Worm (Caenorhabditis elegans) whole organism, young adult: Measurements from ENCODE around the gene fmo-2.

Experiments
- F37B4.10 ChIP-seq: fragments of 200-800 bp; sonication (Bioruptor generic); IDR thresholded peaks from 2 replicates; pipeline ENCODE4 v1.3.6; 2022; ENCODE audit warnings: missing genetic modification characterization, missing compliant biosample characterization
- F49E8.2 ChIP-seq: sonication (generic microtip); optimal IDR thresholded peaks from 3 replicates; lab custom pipeline; 2017; ENCODE audit warnings: missing genetic modification characterization, mild to moderate bottlenecking, missing compliant biosample characterization, antibody characterized with exemption, moderate library complexity; ENCODE audit not compliant: insufficient read depth
- T26A5.8 ChIP-seq: sonication (generic microtip); optimal IDR thresholded peaks from 2 replicates; lab custom pipeline; 2016; ENCODE audit warnings: missing genetic modification characterization, missing compliant biosample characterization
- Y79H2A.3 ChIP-seq: fragments of 200-800 bp; sonication (Bioruptor generic); conservative IDR thresholded peaks from 2 replicates; pipeline ENCODE4 v1.3.6; 2022; ENCODE audit warnings: missing genetic modification reagents, missing genetic modification characterization, missing compliant biosample characterization
- Y95B8A.8 ChIP-seq: fragments of 200-800 bp; sonication (Bioruptor generic); IDR thresholded peaks from 2 replicates; pipeline ENCODE4 v1.3.6; 2022; ENCODE audit warnings: missing genetic modification reagents, missing genetic modification characterization, missing compliant biosample characterization
- ZK185.1 ChIP-seq: sonication (generic microtip); optimal IDR thresholded peaks from 2 replicates; lab custom pipeline; 2016; ENCODE audit warnings: mild to moderate bottlenecking, missing genetic modification characterization, missing compliant biosample characterization; ENCODE audit not compliant: poor library complexity, severe bottlenecking
- ama-1 ChIP-seq, 3 experiments: fragments of 150-350 bp in 1 of 3; sonication (generic microtip) in 2 of 3; optimal IDR thresholded peaks; 2 replicates each; lab custom pipeline; 2014 to 2018; ENCODE audit warnings: missing biosample characterization in 2 of 3, missing genetic modification characterization in 2 of 3, missing genetic modification reagents in 2 of 3
- aptf-2 ChIP-seq: fragments of 200-800 bp; sonication (Bioruptor generic); conservative IDR thresholded peaks from 2 replicates; pipeline ENCODE4 v1.3.6; 2022; ENCODE audit warnings: missing genetic modification reagents, missing genetic modification characterization, missing compliant biosample characterization
- bed-2 ChIP-seq: fragments of 200-800 bp; sonication (Bioruptor generic); IDR thresholded peaks from 2 replicates; pipeline ENCODE4 v1.3.6; 2022; ENCODE audit warnings: missing genetic modification reagents, missing genetic modification characterization, missing compliant biosample characterization
- ceh-100 ChIP-seq: fragments of 200-800 bp; sonication (Bioruptor generic); IDR thresholded peaks from 2 replicates; pipeline ENCODE4 v1.3.6; 2022; ENCODE audit warnings: missing genetic modification reagents, missing genetic modification characterization, missing compliant biosample characterization
- ceh-58 ChIP-seq: fragments of 200-800 bp; sonication (Bioruptor generic); IDR thresholded peaks from 2 replicates; pipeline ENCODE4 v1.3.6; 2022; ENCODE audit warnings: missing genetic modification characterization, missing compliant biosample characterization
- ceh-79 ChIP-seq: sonication (generic microtip); optimal IDR thresholded peaks from 2 replicates; lab custom pipeline; 2017; ENCODE audit warnings: mild to moderate bottlenecking, missing genetic modification characterization, missing compliant biosample characterization
- dox-1 ChIP-seq: fragments of 200-800 bp; sonication (Bioruptor generic); IDR thresholded peaks from 2 replicates; pipeline ENCODE4 v1.3.6; 2022; ENCODE audit warnings: missing genetic modification reagents, missing genetic modification characterization, missing compliant biosample characterization
- hlh-12 ChIP-seq: sonication (generic microtip); optimal IDR thresholded peaks from 2 replicates; lab custom pipeline; 2016; ENCODE audit warnings: missing genetic modification characterization, missing compliant biosample characterization
- hmg-20 ChIP-seq: fragments of 200-800 bp; sonication (Bioruptor generic); IDR thresholded peaks from 2 replicates; pipeline ENCODE4 v1.3.6; 2022; ENCODE audit warnings: missing genetic modification reagents, missing genetic modification characterization, missing compliant biosample characterization
- lin-35 ChIP-seq, 3 experiments: fragments of 150-350 bp in 2 of 3; sonication (generic microtip) in 1 of 3; optimal IDR thresholded peaks; 2 replicates each; lab custom pipeline; 2014 to 2018; ENCODE audit warnings: missing biosample characterization in 3 of 3, missing genetic modification characterization in 3 of 3, missing genetic modification reagents in 3 of 3
- lin-40 ChIP-seq: sonication (generic microtip); optimal IDR thresholded peaks from 2 replicates; lab custom pipeline; 2016; ENCODE audit warnings: missing genetic modification characterization, mild to moderate bottlenecking, missing compliant biosample characterization, missing genotype, missing genetic modification reagents
- lir-1 ChIP-seq: fragments of 200-800 bp; sonication (Bioruptor generic); conservative IDR thresholded peaks from 2 replicates; pipeline ENCODE4 v1.3.6; 2022; ENCODE audit warnings: missing genetic modification reagents, missing genetic modification characterization, missing compliant biosample characterization
- madf-10 ChIP-seq: sonication (generic microtip); optimal IDR thresholded peaks from 2 replicates; lab custom pipeline; 2016; ENCODE audit warnings: mild to moderate bottlenecking, missing genetic modification characterization, missing compliant biosample characterization
- madf-3 ChIP-seq: fragments of 200-800 bp; sonication (Bioruptor generic); IDR thresholded peaks from 2 replicates; pipeline ENCODE4 v1.3.6; 2022; ENCODE audit warnings: missing genetic modification reagents, missing genetic modification characterization, missing compliant biosample characterization
- madf-8 ChIP-seq: fragments of 200-800 bp; sonication (Bioruptor generic); conservative IDR thresholded peaks from 2 replicates; pipeline ENCODE4 v1.3.6; 2022; ENCODE audit warnings: missing genetic modification reagents, missing genetic modification characterization, missing compliant biosample characterization
- nhr-120 ChIP-seq: fragments of 200-800 bp; sonication (Bioruptor generic); IDR thresholded peaks from 2 replicates; pipeline ENCODE4 v1.3.6; 2022; ENCODE audit warnings: missing genetic modification characterization, missing compliant biosample characterization
- pbrm-1 ChIP-seq: fragments of 200-800 bp; sonication (Bioruptor generic); IDR thresholded peaks from 2 replicates; pipeline ENCODE4 v1.3.6; 2022; ENCODE audit warnings: missing genetic modification reagents, missing genetic modification characterization, missing compliant biosample characterization
- rec-8 ChIP-seq, 2 experiments: sonication (generic microtip); optimal IDR thresholded peaks; 2 replicates each; lab custom pipeline; 2016; ENCODE audit warnings: mild to moderate bottlenecking in 2 of 2, missing genetic modification characterization in 2 of 2, missing genetic modification reagents in 2 of 2, missing genotype in 2 of 2, missing biosample characterization in 1 of 2, missing compliant biosample characterization in 1 of 2, moderate library complexity in 1 of 2
- sdz-38 ChIP-seq: sonication (generic microtip); optimal IDR thresholded peaks from 2 replicates; lab custom pipeline; 2016; ENCODE audit warnings: missing genotype, missing genetic modification characterization, missing compliant biosample characterization
- somi-1 ChIP-seq: fragments of 200-800 bp; sonication (Bioruptor generic); optimal IDR thresholded peaks from 2 replicates; lab custom pipeline; 2018; ENCODE audit warnings: mild to moderate bottlenecking, missing genetic modification characterization, missing compliant biosample characterization
- zim-3 ChIP-seq: sonication (generic microtip); optimal IDR thresholded peaks from 2 replicates; lab custom pipeline; 2017; ENCODE audit warnings: mild to moderate bottlenecking, missing genetic modification characterization, moderate library complexity, missing compliant biosample characterization
- ztf-28 ChIP-seq: fragments of 200-800 bp; sonication (Bioruptor generic); IDR thresholded peaks from 2 replicates; pipeline ENCODE4 v1.3.6; 2022; ENCODE audit warnings: missing genetic modification reagents, missing genetic modification characterization, missing compliant biosample characterization

The fmo-2 gene

DNA sequence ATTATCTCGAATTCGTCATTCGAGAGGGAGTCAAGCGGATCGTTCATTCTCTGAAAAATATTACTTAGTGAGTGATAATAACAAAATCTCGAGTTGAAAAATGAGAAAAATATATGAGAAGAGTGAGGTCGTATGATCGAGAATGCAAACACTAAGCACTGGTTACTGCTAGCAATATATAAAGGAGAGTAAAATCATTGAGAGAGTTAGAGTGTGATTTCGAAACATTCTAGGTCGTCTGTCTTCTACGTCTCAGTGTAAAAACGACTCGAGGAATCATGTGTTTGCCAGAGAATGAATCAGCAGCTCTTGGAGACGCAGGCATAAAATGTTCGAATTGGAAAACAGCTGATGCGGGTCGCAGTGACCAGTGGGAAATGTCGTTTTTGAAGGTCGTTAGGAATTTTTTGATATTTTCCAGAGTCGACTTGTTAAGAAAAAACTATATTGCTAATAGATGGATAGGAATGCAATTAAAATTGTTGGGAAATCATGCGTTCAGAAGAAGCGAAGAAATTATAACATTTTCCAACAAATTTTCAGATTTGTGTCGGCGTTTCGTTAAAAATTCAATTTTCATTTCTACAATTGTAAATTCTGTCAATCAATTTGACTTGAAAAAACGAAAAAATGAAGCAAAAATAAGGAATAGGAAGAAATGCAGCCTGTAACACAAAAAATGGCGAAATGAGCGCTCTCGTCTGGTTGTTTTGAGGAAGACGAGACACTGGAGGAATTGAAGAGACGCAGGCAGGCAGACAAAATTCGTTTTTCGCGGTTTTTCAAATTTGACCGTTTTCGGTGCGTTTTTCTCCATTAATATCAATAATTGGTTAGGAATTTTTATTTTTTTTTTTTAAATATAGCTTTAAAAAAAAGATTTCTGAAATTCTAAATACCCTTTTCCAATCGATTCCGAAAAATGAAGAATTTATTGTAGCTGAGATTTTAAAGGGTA, 15.0 kb downstream of the fmo-2 start, which contains the start of gene allo-1 (continued):
- TF ChIP-seq madf-8 (GFP tag; lab: Robert Waterston, UW) (peak; percentile 17; the same call in 1 of the 2 replicates), ZK185.1 (tag; lab: Kevin White, UChicago) (peak; percentile 51), ceh-100 (GFP tag; lab: Robert Waterston, UW) (no peak), pbrm-1 (GFP tag; lab: Robert Waterston, UW) (peak; percentile 49; the same call in 1 of the 2 replicates), lin-35 (GFP tag; optimal IDR thresholded peaks at IDR 0.05; lab: Kevin White, UChicago) (peak in 1 of 3 experiments; percentile 34)
- TF ChIP-seq, all 124 proteins: peak for 25

DNA sequence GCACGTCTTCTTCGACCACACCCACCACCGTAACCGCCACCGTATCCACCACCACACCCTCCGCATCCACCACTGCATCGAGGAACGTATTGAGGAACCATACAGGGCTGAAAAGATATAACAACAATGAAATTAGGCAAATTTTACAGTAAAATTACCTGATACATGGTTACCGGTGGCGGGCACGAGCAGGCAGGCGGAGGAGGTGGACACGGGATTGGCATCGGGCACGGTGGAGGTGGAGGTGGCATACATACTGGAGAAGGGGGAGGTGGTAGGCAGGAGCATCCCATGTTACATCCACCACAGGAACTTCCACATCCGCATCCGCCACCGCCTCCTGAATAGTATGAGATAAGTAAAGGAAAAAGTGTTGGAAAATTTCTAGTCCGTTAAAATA, 16.2 kb downstream of the fmo-2 start:
- 0 out of 2 replicates have a peak, but pooled peaks have one; percentile 49 for TF ChIP-seq ceh-58 (GFP tag; lab: Robert Waterston, UW)
- no peak for TF ChIP-seq F49E8.2 (tag; lab: Kevin White, UChicago)
- TF ChIP-seq dox-1, result peak; percentile 11; the same call in 1 of the 2 replicates

DNA sequence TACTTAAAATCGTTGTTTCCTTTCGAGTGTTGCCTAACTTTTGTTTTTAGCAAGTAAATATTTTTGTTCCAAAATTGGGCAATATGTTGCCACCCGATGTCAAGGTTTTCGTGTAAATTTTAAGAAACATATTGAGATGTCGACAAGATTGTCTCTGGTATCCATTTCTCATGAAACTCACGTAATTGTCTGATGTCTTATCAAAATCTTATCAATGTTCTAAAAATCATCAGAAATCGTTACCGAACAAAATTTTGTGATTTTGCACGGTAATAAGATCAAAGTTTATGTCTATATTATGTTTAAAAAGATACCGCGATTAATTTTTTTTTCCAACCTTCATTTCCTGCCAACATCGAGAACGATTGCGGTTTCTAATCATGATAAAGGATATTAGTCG, 16.7 kb downstream of the fmo-2 start:
- no peak for TF ChIP-seq lin-40 (tag; lab: Kevin White, UChicago)
- TF ChIP-seq Y95B8A.8, result no peak

DNA sequence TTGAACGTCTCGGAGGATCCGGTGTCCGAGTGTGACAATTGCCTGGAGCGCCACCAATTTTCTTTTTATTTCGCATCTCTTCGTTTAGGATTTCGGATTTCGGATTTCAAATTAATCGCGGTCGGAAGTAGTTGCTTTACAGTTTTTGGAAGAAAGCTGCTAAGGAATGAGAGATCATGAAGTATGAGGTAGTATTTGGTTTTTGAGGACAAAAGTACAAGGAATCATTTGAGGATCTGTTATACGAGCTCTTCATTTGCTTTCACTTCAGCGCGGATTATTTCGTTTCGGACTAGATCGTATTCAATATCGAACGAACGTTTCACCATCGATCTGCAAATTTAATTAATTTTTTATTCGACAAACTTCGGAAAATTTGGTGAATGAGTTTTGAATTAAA, 17.3 kb downstream of the fmo-2 start, which contains the start of gene R102.11:
R102.11 (minus strand) TSS at position 101 of the 400 bp plus-strand sequence.
- TF ChIP-seq lin-35 (GFP tag; optimal IDR thresholded peaks at IDR 0.05; lab: Kevin White, UChicago), result no peak
- TF ChIP-seq madf-3 (GFP tag; lab: Robert Waterston, UW), result no peak
- TF ChIP-seq F49E8.2 (tag; lab: Kevin White, UChicago), result no peak
- no peak for TF ChIP-seq lir-1
- no peak for TF ChIP-seq ama-1 (optimal IDR thresholded peaks at IDR 0.05; lab: Kevin White, UChicago)
- no peak for TF ChIP-seq ama-1 (GFP tag; optimal IDR thresholded peaks at IDR 0.05; lab: Kevin White, UChicago)
- TF ChIP-seq F37B4.10 (GFP tag; lab: Robert Waterston, UW), result no peak
- no peak for TF ChIP-seq bed-2
- no peak for TF ChIP-seq hmg-20
- TF ChIP-seq nhr-120 (GFP tag; lab: Robert Waterston, UW), result no peak
- no peak for TF ChIP-seq Y79H2A.3 (GFP tag; lab: Robert Waterston, UW)
- TF ChIP-seq sdz-38 (tag; lab: Kevin White, UChicago), result no peak
- TF ChIP-seq ztf-28 (GFP tag; lab: Robert Waterston, UW), result no peak
- no peak for TF ChIP-seq ZK185.1 (tag; lab: Kevin White, UChicago)
- no peak for TF ChIP-seq rec-8 (tag; optimal IDR thresholded peaks at IDR 0.05; lab: Kevin White, UChicago)
- TF ChIP-seq T26A5.8, result no peak
- TF ChIP-seq madf-10 (tag; lab: Kevin White, UChicago), result no peak
- no peak for TF ChIP-seq zim-3 (tag; lab: Kevin White, UChicago)

DNA sequence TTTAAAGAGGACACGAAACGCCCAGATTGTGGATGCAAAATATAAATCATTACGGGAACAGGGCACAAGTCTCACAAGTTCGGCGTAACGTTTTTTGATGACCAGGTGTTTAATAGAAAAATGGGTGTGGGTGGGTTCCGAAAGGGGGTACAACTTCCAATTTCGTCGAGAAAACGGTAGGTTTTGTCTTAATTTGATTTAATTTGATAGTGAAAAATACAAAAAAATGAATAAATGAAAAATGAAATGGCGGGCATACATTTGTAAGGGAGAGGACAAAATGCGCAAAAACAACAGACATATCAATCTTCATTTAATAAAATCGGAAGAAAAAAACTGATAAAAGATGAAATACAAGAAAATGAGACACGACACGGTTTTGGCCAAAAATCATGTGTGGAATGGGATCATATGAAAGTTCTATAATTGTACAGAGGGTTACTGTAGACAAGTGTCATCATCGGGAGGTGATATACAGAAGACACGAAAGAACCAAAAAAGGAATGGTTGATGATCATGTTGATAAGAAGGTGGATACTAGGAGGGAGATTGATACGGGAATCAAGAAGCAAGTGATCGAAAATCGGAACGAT, 19.6 kb downstream of the fmo-2 start:
- no peak for TF ChIP-seq ztf-28 (GFP tag; lab: Robert Waterston, UW)
- no peak for TF ChIP-seq aptf-2
- TF ChIP-seq somi-1 (GFP tag; lab: Kevin White, UChicago), result peak; percentile 5
- TF ChIP-seq hlh-12 (tag; lab: Kevin White, UChicago), result no peak
- TF ChIP-seq ceh-79 (tag; lab: Kevin White, UChicago), result no peak
